Worm (Caenorhabditis elegans) whole organism, mixed stage, embryonic: Measurements from ENCODE around the gene nhr-28.
A peak's percentile ranks its signal among the peaks of the same experiment; 100 is the strongest.

ENCODE experiments used
- M03D4.4 ChIP-seq: sonication (generic microtip); optimal IDR thresholded peaks from 2 replicates; lab custom pipeline; 2017; ENCODE audit warnings: mild to moderate bottlenecking, missing genetic modification characterization, missing compliant biosample characterization
- bed-3 ChIP-seq: fragments of 200-800 bp; sonication (Bioruptor generic); optimal IDR thresholded peaks from 3 replicates; lab custom pipeline; 2018; ENCODE audit warnings: mild to moderate bottlenecking, missing genetic modification characterization, moderate library complexity, missing compliant biosample characterization
- blmp-1 ChIP-seq: fragments of 150-350 bp; optimal IDR thresholded peaks from 2 replicates; lab custom pipeline; 2014; ENCODE audit warnings: missing biosample characterization, missing genetic modification characterization
- ceh-39 ChIP-seq: fragments of 150-350 bp; optimal IDR thresholded peaks from 2 replicates; lab custom pipeline; 2014; ENCODE audit warnings: missing biosample characterization, missing genetic modification characterization
- ceh-43 ChIP-seq: fragments of 200-800 bp; sonication (Bioruptor generic); optimal IDR thresholded peaks from 2 replicates; lab custom pipeline; 2018; ENCODE audit warnings: mild to moderate bottlenecking, missing genetic modification characterization, moderate library complexity, missing compliant biosample characterization
- ceh-83 ChIP-seq: fragments of 200-800 bp; sonication (Bioruptor generic); optimal IDR thresholded peaks from 2 replicates; lab custom pipeline; 2018; ENCODE audit warnings: mild to moderate bottlenecking, missing genetic modification characterization, missing compliant biosample characterization
- ces-1 ChIP-seq: fragments of 150-350 bp; optimal IDR thresholded peaks from 2 replicates; lab custom pipeline; 2014; ENCODE audit warnings: missing biosample characterization, missing genetic modification reagents, missing genetic modification characterization
- cnd-1 ChIP-seq: fragments of 200-800 bp; sonication (Bioruptor generic); optimal IDR thresholded peaks from 2 replicates; lab custom pipeline; 2018; ENCODE audit warnings: mild to moderate bottlenecking, missing genetic modification characterization, missing compliant biosample characterization
- drap-1 ChIP-seq: fragments of 200-800 bp; sonication (Bioruptor generic); optimal IDR thresholded peaks from 3 replicates; lab custom pipeline; 2018; ENCODE audit warnings: mild to moderate bottlenecking, missing genetic modification characterization, missing compliant biosample characterization
- elt-1 ChIP-seq: sonication (generic microtip); optimal IDR thresholded peaks from 2 replicates; lab custom pipeline; 2017; ENCODE audit warnings: missing genetic modification characterization, mild to moderate bottlenecking, missing compliant biosample characterization, antibody characterized with exemption, moderate library complexity, borderline replicate concordance; ENCODE audit not compliant: insufficient read depth
- elt-3 ChIP-seq: fragments of 150-350 bp; optimal IDR thresholded peaks from 2 replicates; lab custom pipeline; 2014; ENCODE audit warnings: missing biosample characterization, missing genetic modification characterization
- flh-1 ChIP-seq: fragments of 200-800 bp; sonication (Bioruptor generic); optimal IDR thresholded peaks from 2 replicates; lab custom pipeline; 2018; ENCODE audit warnings: mild to moderate bottlenecking, missing genetic modification characterization, moderate library complexity, missing compliant biosample characterization
- ham-2 ChIP-seq: fragments of 200-800 bp; sonication (Bioruptor generic); optimal IDR thresholded peaks from 2 replicates; lab custom pipeline; 2018; ENCODE audit warnings: mild to moderate bottlenecking, missing genetic modification characterization, missing compliant biosample characterization
- hlh-1 ChIP-seq: fragments of 150-350 bp; optimal IDR thresholded peaks from 2 replicates; lab custom pipeline; 2014; ENCODE audit warnings: missing biosample characterization, missing genetic modification reagents, missing genetic modification characterization
- lin-13 ChIP-seq: fragments of 150-350 bp; optimal IDR thresholded peaks from 2 replicates; lab custom pipeline; 2014; ENCODE audit warnings: missing biosample characterization, missing genetic modification characterization
- lin-32 ChIP-seq: fragments of 200-800 bp; sonication (Bioruptor generic); optimal IDR thresholded peaks from 2 replicates; lab custom pipeline; 2018; ENCODE audit warnings: mild to moderate bottlenecking, missing genetic modification characterization, missing compliant biosample characterization
- mab-5 ChIP-seq: fragments of 150-350 bp; optimal IDR thresholded peaks from 2 replicates; lab custom pipeline; 2014; ENCODE audit warnings: missing biosample characterization, missing genetic modification characterization
- mep-1 ChIP-seq: fragments of 150-350 bp; optimal IDR thresholded peaks from 2 replicates; lab custom pipeline; 2017; ENCODE audit warnings: missing biosample characterization, missing genetic modification reagents, missing genetic modification characterization, inconsistent platforms
- nhr-2 ChIP-seq: fragments of 150-350 bp; optimal IDR thresholded peaks from 2 replicates; lab custom pipeline; 2014; ENCODE audit warnings: missing biosample characterization, missing genetic modification characterization
- nhr-28 ChIP-seq: fragments of 150-350 bp; optimal IDR thresholded peaks from 2 replicates; lab custom pipeline; 2014; ENCODE audit warnings: missing biosample characterization, missing genetic modification characterization
- nhr-76 ChIP-seq: sonication (generic microtip); optimal IDR thresholded peaks from 2 replicates; lab custom pipeline; 2017; ENCODE audit warnings: missing biosample characterization, missing genetic modification characterization
- pha-4 ChIP-seq: fragments of 150-350 bp; optimal IDR thresholded peaks from 2 replicates; lab custom pipeline; 2018; ENCODE audit warnings: missing biosample characterization, missing genetic modification reagents, missing genetic modification characterization
- sem-2 ChIP-seq: fragments of 200-800 bp; sonication (Bioruptor generic); optimal IDR thresholded peaks from 2 replicates; lab custom pipeline; 2018; ENCODE audit warnings: mild to moderate bottlenecking, missing genetic modification characterization, missing compliant biosample characterization
- snpc-4 ChIP-seq: fragments of 150-350 bp; optimal IDR thresholded peaks from 2 replicates; lab custom pipeline; 2014; ENCODE audit warnings: missing biosample characterization, missing genetic modification characterization
- sptf-1 ChIP-seq: sonication (generic microtip); optimal IDR thresholded peaks from 2 replicates; lab custom pipeline; 2017; ENCODE audit warnings: mild to moderate bottlenecking, missing genetic modification characterization, moderate library complexity, missing compliant biosample characterization
- unc-120 ChIP-seq: sonication (generic microtip); optimal IDR thresholded peaks from 2 replicates; lab custom pipeline; 2017; ENCODE audit warnings: missing genetic modification characterization, missing compliant biosample characterization; ENCODE audit not compliant: poor library complexity, severe bottlenecking
- unc-39 ChIP-seq: fragments of 150-350 bp; optimal IDR thresholded peaks from 2 replicates; lab custom pipeline; 2014; ENCODE audit warnings: missing biosample characterization, missing genetic modification characterization
- unc-62 ChIP-seq: fragments of 150-350 bp; optimal IDR thresholded peaks from 2 replicates; lab custom pipeline; 2014; ENCODE audit warnings: missing biosample characterization, missing genetic modification reagents, missing genetic modification characterization
- zip-8 ChIP-seq: fragments of 150-350 bp; optimal IDR thresholded peaks from 2 replicates; lab custom pipeline; 2014; ENCODE audit warnings: missing biosample characterization, missing genetic modification characterization
- ztf-11 ChIP-seq: fragments of 150-350 bp; optimal IDR thresholded peaks from 2 replicates; lab custom pipeline; 2014; ENCODE audit warnings: missing biosample characterization, missing genetic modification characterization

Gene nhr-28

ce11 chrX:16342256-16342655 is 12.5 kb upstream of the nhr-28 start:
- no peak for TF ChIP-seq nhr-76
- peak; percentile 3 for TF ChIP-seq sem-2 (GFP tag; lab: Kevin White, UChicago)
- TF ChIP-seq ztf-11 (tag; lab: Kevin White, UChicago) = no peak
- no peak for TF ChIP-seq pha-4 (tag; lab: Kevin White, UChicago)
- TF ChIP-seq, all 35 proteins: peak for 1

- no peak for TF ChIP-seq pha-4 (tag; lab: Kevin White, UChicago)
- no peak for TF ChIP-seq elt-1
- no peak for TF ChIP-seq nhr-2
- no peak for TF ChIP-seq bed-3
- no peak for TF ChIP-seq mep-1
- TF ChIP-seq ceh-43 (GFP tag; lab: Kevin White, UChicago) = no peak
- no peak for TF ChIP-seq drap-1 (GFP tag; lab: Kevin White, UChicago)
- TF ChIP-seq ztf-11 (tag; lab: Kevin White, UChicago) = no peak
- TF ChIP-seq lin-32 (GFP tag; lab: Kevin White, UChicago) = no peak
- no peak for TF ChIP-seq unc-62 (GFP tag; lab: Kevin White, UChicago)
- TF ChIP-seq sptf-1 (tag; lab: Kevin White, UChicago) = no peak
- TF ChIP-seq M03D4.4 = no peak
- TF ChIP-seq unc-120 = no peak
- no peak for TF ChIP-seq lin-13 (tag; lab: Kevin White, UChicago)
- TF ChIP-seq zip-8 (tag; lab: Kevin White, UChicago) = no peak
- TF ChIP-seq mab-5 (tag; lab: Kevin White, UChicago) = no peak
These were observed 10.7 kb upstream of the nhr-28 start for ce11 chrX:16343885-16344640.

- no peak for TF ChIP-seq lin-32 (GFP tag; lab: Kevin White, UChicago)
- no peak for TF ChIP-seq hlh-1 (tag; lab: Kevin White, UChicago)
- no peak for TF ChIP-seq flh-1 (GFP tag; lab: Kevin White, UChicago)
- no peak for TF ChIP-seq cnd-1
- no peak for TF ChIP-seq nhr-2
- TF ChIP-seq elt-3 (tag; lab: Kevin White, UChicago) = no peak
- no peak for TF ChIP-seq unc-39 (tag; lab: Kevin White, UChicago)
- TF ChIP-seq ceh-83 = no peak
These were observed 9.5 kb upstream of the nhr-28 start for ce11 chrX:16345296-16345695.

ce11 chrX:16346212-16346883 is 8.4 kb upstream of the nhr-28 start:
- TF ChIP-seq mep-1 = no peak
- no peak for TF ChIP-seq nhr-76
- TF ChIP-seq hlh-1 (tag; lab: Kevin White, UChicago) = no peak

ce11 chrX:16349019-16349418 is 5.8 kb upstream of the nhr-28 start:
- TF ChIP-seq elt-1 (peak; percentile 65), ceh-39 (tag; lab: Kevin White, UChicago) (no peak), sem-2 (GFP tag; lab: Kevin White, UChicago) (no peak), unc-62 (GFP tag; lab: Kevin White, UChicago) (peak; percentile 29), nhr-76 (no peak), nhr-28 (tag; lab: Kevin White, UChicago) (no peak), ceh-83 (no peak), ces-1 (GFP tag; lab: Kevin White, UChicago) (no peak), ztf-11 (tag; lab: Kevin White, UChicago) (no peak), snpc-4 (tag; lab: Kevin White, UChicago) (no peak)

- TF ChIP-seq sem-2 (GFP tag; lab: Kevin White, UChicago) (no peak), ceh-39 (tag; lab: Kevin White, UChicago) (no peak), zip-8 (tag; lab: Kevin White, UChicago) (no peak), flh-1 (GFP tag; lab: Kevin White, UChicago) (no peak), bed-3 (no peak), hlh-1 (tag; lab: Kevin White, UChicago) (no peak), ham-2 (no peak), ceh-83 (no peak), cnd-1 (no peak), unc-39 (tag; lab: Kevin White, UChicago) (no peak), blmp-1 (tag; lab: Kevin White, UChicago) (no peak), nhr-76 (no peak), mab-5 (tag; lab: Kevin White, UChicago) (no peak)
These were observed 2.3 kb upstream of the nhr-28 start for ce11 chrX:16352503-16352902.
